Worm (Caenorhabditis elegans) whole organism, L1 larva: ENCODE measurements around the gene srb-13.

Experiments used
- C16A3.4 ChIP-seq: fragments of 150-350 bp; optimal IDR thresholded peaks from 2 replicates; lab custom pipeline; 2014; ENCODE audit warnings: missing biosample characterization, missing genetic modification characterization
- C34B4.2 ChIP-seq: sonication (generic microtip); optimal IDR thresholded peaks from 2 replicates; lab custom pipeline; 2017; ENCODE audit warnings: mild to moderate bottlenecking, missing genetic modification characterization, missing compliant biosample characterization
- aha-1 ChIP-seq: fragments of 150-350 bp; optimal IDR thresholded peaks from 2 replicates; lab custom pipeline; 2014; ENCODE audit warnings: missing biosample characterization, missing genetic modification characterization
- alr-1 ChIP-seq: fragments of 200-800 bp; sonication (Bioruptor generic); optimal IDR thresholded peaks from 2 replicates; lab custom pipeline; 2018; ENCODE audit warnings: borderline replicate concordance, mild to moderate bottlenecking, missing genetic modification characterization, missing compliant biosample characterization
- ceh-8 ChIP-seq: fragments of 200-800 bp; sonication (Bioruptor generic); optimal IDR thresholded peaks from 2 replicates; lab custom pipeline; 2018; ENCODE audit warnings: mild to moderate bottlenecking, missing genetic modification characterization, moderate library complexity, missing compliant biosample characterization
- ceh-82 ChIP-seq, 3 experiments: fragments of 150-350 bp in 1 of 3; sonication (generic microtip) in 2 of 3; optimal IDR thresholded peaks; 2 replicates each; lab custom pipeline; 2014 to 2017; ENCODE audit warnings: missing biosample characterization in 3 of 3, missing genetic modification characterization in 3 of 3
- ceh-90 ChIP-seq: sonication (generic microtip); optimal IDR thresholded peaks from 2 replicates; lab custom pipeline; 2016; ENCODE audit warnings: missing genetic modification characterization, missing compliant biosample characterization
- dpl-1 ChIP-seq, 3 experiments: fragments of 150-350 bp in 2 of 3; sonication (generic microtip) in 1 of 3; optimal IDR thresholded peaks; 2 replicates each; lab custom pipeline; 2014 to 2017; ENCODE audit warnings: missing biosample characterization in 3 of 3, missing genetic modification characterization in 3 of 3, missing genetic modification reagents in 3 of 3
- dsc-1 ChIP-seq: sonication (generic microtip); optimal IDR thresholded peaks from 2 replicates; lab custom pipeline; 2016; ENCODE audit warnings: mild to moderate bottlenecking, missing genetic modification characterization, missing compliant biosample characterization
- efl-3 ChIP-seq: fragments of 200-800 bp; sonication (Bioruptor generic); optimal IDR thresholded peaks from 2 replicates; lab custom pipeline; 2018; ENCODE audit warnings: mild to moderate bottlenecking, missing genetic modification characterization, missing compliant biosample characterization
- egl-13 ChIP-seq: sonication (generic microtip); optimal IDR thresholded peaks from 2 replicates; lab custom pipeline; 2016; ENCODE audit warnings: missing genotype, missing genetic modification reagents, missing genetic modification characterization, missing compliant biosample characterization
- ets-5 ChIP-seq: fragments of 200-800 bp; sonication (Bioruptor generic); IDR thresholded peaks from 2 replicates; pipeline ENCODE4 v1.3.6; 2022; ENCODE audit warnings: missing genetic modification characterization, missing compliant biosample characterization
- fkh-10 ChIP-seq: sonication (generic microtip); optimal IDR thresholded peaks from 2 replicates; lab custom pipeline; 2017; ENCODE audit warnings: missing biosample characterization, missing genetic modification reagents, missing genetic modification characterization
- fkh-4 ChIP-seq: sonication (generic microtip); optimal IDR thresholded peaks from 2 replicates; lab custom pipeline; 2016; ENCODE audit warnings: missing compliant biosample characterization, missing genetic modification characterization, borderline replicate concordance
- fkh-8 ChIP-seq: sonication (generic microtip); optimal IDR thresholded peaks from 2 replicates; lab custom pipeline; 2016; ENCODE audit warnings: mild to moderate bottlenecking, missing genetic modification characterization, missing compliant biosample characterization
- fos-1 ChIP-seq: fragments of 150-350 bp; optimal IDR thresholded peaks from 2 replicates; lab custom pipeline; 2014; ENCODE audit warnings: missing biosample characterization, missing genetic modification characterization
- grh-1 ChIP-seq: fragments of 200-800 bp; sonication (Bioruptor generic); IDR thresholded peaks from 2 replicates; pipeline ENCODE4 v1.3.6; 2022; ENCODE audit warnings: missing genetic modification reagents, missing genetic modification characterization, missing compliant biosample characterization
- hlh-4 ChIP-seq: sonication (generic microtip); optimal IDR thresholded peaks from 2 replicates; lab custom pipeline; 2016; ENCODE audit warnings: mild to moderate bottlenecking, missing genetic modification characterization, missing compliant biosample characterization
- hpl-2 ChIP-seq: fragments of 150-350 bp; optimal IDR thresholded peaks from 2 replicates; lab custom pipeline; 2014; ENCODE audit warnings: missing biosample characterization, missing genetic modification reagents, missing genetic modification characterization
- irx-1 ChIP-seq: sonication (generic microtip); optimal IDR thresholded peaks from 2 replicates; lab custom pipeline; 2016; ENCODE audit warnings: missing genetic modification characterization, missing compliant biosample characterization
- isw-1 ChIP-seq: fragments of 200-800 bp; sonication (Bioruptor generic); IDR thresholded peaks from 2 replicates; pipeline ENCODE4 v1.3.6; 2022; ENCODE audit warnings: missing genetic modification characterization, missing compliant biosample characterization
- jun-1 ChIP-seq: fragments of 150-350 bp; optimal IDR thresholded peaks from 2 replicates; lab custom pipeline; 2014; ENCODE audit warnings: missing biosample characterization, missing genetic modification reagents, missing genetic modification characterization
- lin-14 ChIP-seq: fragments of 200-800 bp; sonication (Bioruptor generic); optimal IDR thresholded peaks from 2 replicates; lab custom pipeline; 2018; ENCODE audit warnings: mild to moderate bottlenecking, missing genetic modification characterization, moderate library complexity, missing compliant biosample characterization
- lin-35 ChIP-seq, 2 experiments: fragments of 150-350 bp; optimal IDR thresholded peaks; 2 replicates each; lab custom pipeline; 2014; ENCODE audit warnings: missing biosample characterization in 2 of 2, missing genetic modification characterization in 2 of 2, missing genetic modification reagents in 2 of 2
- lin-39 ChIP-seq: fragments of 150-350 bp; optimal IDR thresholded peaks from 2 replicates; lab custom pipeline; 2014; ENCODE audit warnings: missing biosample characterization, missing genetic modification reagents, missing genetic modification characterization
- lir-3 ChIP-seq: sonication (generic microtip); optimal IDR thresholded peaks from 2 replicates; lab custom pipeline; 2016; ENCODE audit warnings: mild to moderate bottlenecking, missing genetic modification characterization, moderate library complexity, missing compliant biosample characterization; ENCODE audit not compliant: poor library complexity
- mab-9 ChIP-seq: fragments of 200-800 bp; sonication (Bioruptor generic); IDR thresholded peaks from 2 replicates; pipeline ENCODE4 v1.3.6; 2022; ENCODE audit warnings: missing genetic modification reagents, missing genetic modification characterization, missing compliant biosample characterization
- mdl-1 ChIP-seq, 2 experiments: fragments of 150-350 bp; optimal IDR thresholded peaks; 2 replicates each; lab custom pipeline; 2014 to 2017; ENCODE audit warnings: missing biosample characterization in 2 of 2, missing genetic modification characterization in 2 of 2, inconsistent platforms in 1 of 2
- mep-1 ChIP-seq: fragments of 150-350 bp; optimal IDR thresholded peaks from 2 replicates; lab custom pipeline; 2014; ENCODE audit warnings: missing biosample characterization, missing genetic modification characterization
- nhr-19 ChIP-seq: fragments of 200-800 bp; sonication (Bioruptor generic); conservative IDR thresholded peaks from 2 replicates; pipeline ENCODE4 v1.3.6; 2022; ENCODE audit warnings: missing genetic modification characterization, missing compliant biosample characterization
- nhr-28 ChIP-seq: fragments of 150-350 bp; optimal IDR thresholded peaks from 2 replicates; lab custom pipeline; 2014; ENCODE audit warnings: missing biosample characterization, missing genetic modification characterization
- nhr-47 ChIP-seq: sonication (generic microtip); optimal IDR thresholded peaks from 2 replicates; lab custom pipeline; 2016; ENCODE audit warnings: mild to moderate bottlenecking, missing genetic modification characterization, moderate library complexity, missing compliant biosample characterization
- nhr-71 ChIP-seq: sonication (generic microtip); optimal IDR thresholded peaks from 2 replicates; lab custom pipeline; 2016; ENCODE audit warnings: mild to moderate bottlenecking, missing genetic modification characterization, moderate library complexity, missing compliant biosample characterization
- nhr-76 ChIP-seq: sonication (generic microtip); optimal IDR thresholded peaks from 2 replicates; lab custom pipeline; 2017; ENCODE audit warnings: missing biosample characterization, missing genetic modification characterization
- nhr-84 ChIP-seq: sonication (generic microtip); optimal IDR thresholded peaks from 2 replicates; lab custom pipeline; 2017; ENCODE audit warnings: missing biosample characterization, missing genetic modification characterization
- nhr-85 ChIP-seq: sonication (generic microtip); peaks from one replicate; lab custom pipeline; 2016; ENCODE audit warnings: missing genetic modification characterization, inconsistent platforms, missing compliant biosample characterization
- nhr-90 ChIP-seq: sonication (generic microtip); optimal IDR thresholded peaks from 2 replicates; lab custom pipeline; 2016; ENCODE audit warnings: mild to moderate bottlenecking, missing genetic modification characterization, missing compliant biosample characterization; ENCODE audit not compliant: poor library complexity
- skn-1 ChIP-seq: fragments of 150-350 bp; optimal IDR thresholded peaks from 2 replicates; lab custom pipeline; 2014; ENCODE audit warnings: missing biosample characterization, missing genetic modification characterization
- snpc-4 ChIP-seq: fragments of 150-350 bp; optimal IDR thresholded peaks from 2 replicates; lab custom pipeline; 2014; ENCODE audit warnings: missing biosample characterization, missing genetic modification characterization
- sup-37 ChIP-seq: fragments of 200-800 bp; sonication (Bioruptor generic); optimal IDR thresholded peaks from 2 replicates; lab custom pipeline; 2018; ENCODE audit warnings: mild to moderate bottlenecking, missing genetic modification characterization, missing compliant biosample characterization
- unc-30 ChIP-seq: sonication (generic microtip); optimal IDR thresholded peaks from 2 replicates; lab custom pipeline; 2017; ENCODE audit warnings: missing biosample characterization, missing genetic modification characterization
- unc-62 ChIP-seq: fragments of 150-350 bp; optimal IDR thresholded peaks from 2 replicates; lab custom pipeline; 2014; ENCODE audit warnings: missing biosample characterization, missing genetic modification reagents, missing genetic modification characterization
- unc-98 ChIP-seq: fragments of 200-800 bp; sonication (Bioruptor generic); IDR thresholded peaks from 2 replicates; pipeline ENCODE4 v1.3.6; 2022; ENCODE audit warnings: missing genetic modification characterization, missing compliant biosample characterization
- xbp-1 ChIP-seq: sonication (generic microtip); optimal IDR thresholded peaks from 2 replicates; lab custom pipeline; 2016; ENCODE audit warnings: missing genetic modification characterization, missing compliant biosample characterization
- zag-1 ChIP-seq: fragments of 150-350 bp; optimal IDR thresholded peaks from 2 replicates; lab custom pipeline; 2014; ENCODE audit warnings: missing biosample characterization, missing genetic modification characterization

srb-13 gene

ce11 chrII:5136296-5136767 is 21.1 kb downstream of the srb-13 start, which contains the start of gene F58A6.2:
Gene F58A6.2, plus strand, starts transcription at chrII:5136717.
- TF ChIP-seq mdl-1 (tag; optimal IDR thresholded peaks at IDR 0.05; lab: Kevin White, UChicago) (no peak), ceh-8 (peak; percentile 71), jun-1 (tag; lab: Kevin White, UChicago) (no peak), nhr-71 (tag; lab: Kevin White, UChicago) (peak; percentile 40), fkh-8 (tag; lab: Kevin White, UChicago) (peak; percentile 66), hpl-2 (GFP tag; lab: Kevin White, UChicago) (no peak)

- TF ChIP-seq unc-30 (tag; lab: Kevin White, UChicago) (no peak), lin-39 (tag; lab: Kevin White, UChicago) (no peak), dpl-1 (GFP tag; optimal IDR thresholded peaks at IDR 0.05; lab: Kevin White, UChicago) (no peak), nhr-76 (tag; lab: Kevin White, UChicago) (no peak), skn-1 (tag; lab: Kevin White, UChicago) (no peak), C16A3.4 (tag; lab: Kevin White, UChicago) (no peak), ceh-82 (tag; optimal IDR thresholded peaks at IDR 0.05; lab: Kevin White, UChicago) (no peak), lin-14 (GFP tag; lab: Kevin White, UChicago) (no peak), nhr-85 (no peak), nhr-90 (tag; lab: Kevin White, UChicago) (no peak), lir-3 (tag; lab: Kevin White, UChicago) (no peak), egl-13 (tag; lab: Kevin White, UChicago) (no peak), mep-1 (tag; lab: Kevin White, UChicago) (no peak), alr-1 (tag; lab: Kevin White, UChicago) (no peak), unc-98 (no peak), efl-3 (GFP tag; lab: Kevin White, UChicago) (no peak), ceh-90 (no peak)
Observed at ce11 chrII:5131800-5132199, 25.6 kb downstream of the srb-13 start.

ce11 chrII:5130081-5130480 is 27.3 kb downstream of the srb-13 start, which contains the start of gene lgc-56:
Gene lgc-56, plus strand, starts transcription at chrII:5130381.
- TF ChIP-seq dsc-1: no peak

DNA sequence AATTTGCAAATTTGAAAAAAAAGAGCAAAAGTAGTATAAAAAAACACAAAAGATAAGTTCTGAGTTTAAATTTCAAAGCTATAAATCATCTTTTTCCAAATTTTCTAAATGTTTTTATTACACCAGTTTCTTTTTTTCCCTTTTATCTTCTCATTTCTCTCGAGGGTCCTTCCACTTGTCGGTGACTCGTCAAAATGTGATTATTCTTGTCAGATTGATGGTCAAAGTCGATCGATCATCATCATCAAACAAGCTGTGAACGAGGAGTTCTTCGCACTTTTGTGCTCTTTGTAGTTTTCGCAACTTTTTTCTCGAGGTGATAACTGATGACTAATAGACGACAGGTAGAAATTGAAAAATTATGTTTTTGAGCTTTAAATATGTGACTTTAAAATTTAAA is 36.8 kb downstream of the srb-13 start:
- TF ChIP-seq C16A3.4 (tag; lab: Kevin White, UChicago): no peak
- no peak for TF ChIP-seq ceh-90
- no peak for TF ChIP-seq skn-1 (tag; lab: Kevin White, UChicago)
- TF ChIP-seq snpc-4: no peak
- TF ChIP-seq nhr-47: no peak
- TF ChIP-seq fkh-4 (tag; lab: Kevin White, UChicago): no peak
- no peak for TF ChIP-seq ets-5 (GFP tag; lab: Robert Waterston, UW)
- no peak for TF ChIP-seq efl-3 (GFP tag; lab: Kevin White, UChicago)
- TF ChIP-seq xbp-1 (tag; lab: Kevin White, UChicago): no peak
- TF ChIP-seq ceh-8: no peak
- TF ChIP-seq C34B4.2: no peak
- no peak for TF ChIP-seq nhr-28 (tag; lab: Kevin White, UChicago)
- TF ChIP-seq mep-1 (tag; lab: Kevin White, UChicago): no peak
- TF ChIP-seq aha-1 (tag; lab: Kevin White, UChicago): no peak
- TF ChIP-seq mab-9 (GFP tag; lab: Robert Waterston, UW): no peak

ce11 chrII:5115733-5116132 is 41.7 kb downstream of the srb-13 start, which contains the start of gene srsy-1:
Gene srsy-1, plus strand, starts transcription at chrII:5116033.
- TF ChIP-seq sup-37: no peak
- TF ChIP-seq alr-1 (tag; lab: Kevin White, UChicago): no peak
- no peak for TF ChIP-seq zag-1 (tag; lab: Kevin White, UChicago)
- no peak for TF ChIP-seq hlh-4 (tag; lab: Kevin White, UChicago)
- TF ChIP-seq irx-1 (tag; lab: Kevin White, UChicago): no peak
- no peak for TF ChIP-seq nhr-19 (GFP tag; lab: Robert Waterston, UW)
- TF ChIP-seq unc-62 (GFP tag; lab: Kevin White, UChicago): no peak
- no peak for TF ChIP-seq lin-35 (GFP tag; optimal IDR thresholded peaks at IDR 0.05; lab: Kevin White, UChicago)
- no peak for TF ChIP-seq grh-1
- TF ChIP-seq lin-39 (tag; lab: Kevin White, UChicago): no peak
- TF ChIP-seq jun-1 (tag; lab: Kevin White, UChicago): no peak
- TF ChIP-seq fkh-10: no peak
- TF ChIP-seq isw-1: no peak
- no peak for TF ChIP-seq mep-1 (tag; lab: Kevin White, UChicago)
- no peak for TF ChIP-seq nhr-84 (tag; lab: Kevin White, UChicago)
- TF ChIP-seq fos-1 (tag; lab: Kevin White, UChicago): no peak
- no peak for TF ChIP-seq lir-3 (tag; lab: Kevin White, UChicago)
